Worm (Caenorhabditis elegans) whole organism, L3 larva: ENCODE measurements around the gene Y54G2A.36.

Experiments
- ZK546.5 ChIP-seq: sonication (generic microtip); optimal IDR thresholded peaks from 2 replicates; lab custom pipeline; 2017; ENCODE audit warnings: missing biosample characterization, missing genetic modification characterization
- aly-2 ChIP-seq: fragments of 150-350 bp; optimal IDR thresholded peaks from 2 replicates; lab custom pipeline; 2014; ENCODE audit warnings: missing biosample characterization, missing genetic modification characterization
- ama-1 ChIP-seq: fragments of 150-350 bp; optimal IDR thresholded peaks from 2 replicates; lab custom pipeline; 2018
- ceh-16 ChIP-seq: sonication (generic microtip); optimal IDR thresholded peaks from 2 replicates; lab custom pipeline; 2017; ENCODE audit warnings: missing biosample characterization, missing genetic modification characterization
- ceh-82 ChIP-seq: fragments of 150-350 bp; optimal IDR thresholded peaks from 2 replicates; lab custom pipeline; 2014; ENCODE audit warnings: missing biosample characterization, missing genetic modification characterization
- ceh-9 ChIP-seq: sonication (generic microtip); optimal IDR thresholded peaks from 2 replicates; lab custom pipeline; 2018; ENCODE audit warnings: missing biosample characterization, missing genetic modification characterization
- daf-12 ChIP-seq: fragments of 150-350 bp; optimal IDR thresholded peaks from 2 replicates; lab custom pipeline; 2014; ENCODE audit warnings: missing biosample characterization, missing genetic modification reagents, missing genetic modification characterization
- egl-27 ChIP-seq: sonication (generic microtip); optimal IDR thresholded peaks from 4 replicates; lab custom pipeline; 2017; ENCODE audit warnings: missing biosample characterization, missing genetic modification reagents, missing genetic modification characterization
- egl-5 ChIP-seq: fragments of 150-350 bp; optimal IDR thresholded peaks from 2 replicates; lab custom pipeline; 2017; ENCODE audit warnings: missing biosample characterization, missing genetic modification reagents, missing genetic modification characterization, inconsistent platforms
- elt-2 ChIP-seq: sonication (generic microtip); optimal IDR thresholded peaks from 2 replicates; lab custom pipeline; 2016; ENCODE audit warnings: missing genetic modification reagents, mild to moderate bottlenecking, missing genetic modification characterization, missing compliant biosample characterization
- eor-1 ChIP-seq, 2 experiments: fragments of 150-350 bp; optimal IDR thresholded peaks; 2 replicates each; lab custom pipeline; 2014 to 2018; ENCODE audit warnings: missing biosample characterization in 2 of 2, missing genetic modification characterization in 2 of 2
- fkh-2 ChIP-seq: fragments of 150-350 bp; optimal IDR thresholded peaks from 2 replicates; lab custom pipeline; 2014; ENCODE audit warnings: missing biosample characterization, missing genetic modification reagents, missing genetic modification characterization
- hmg-11 ChIP-seq: sonication (generic microtip); optimal IDR thresholded peaks from 2 replicates; lab custom pipeline; 2016; ENCODE audit warnings: missing genetic modification characterization, missing compliant biosample characterization
- jun-1 ChIP-seq: fragments of 150-350 bp; optimal IDR thresholded peaks from 2 replicates; lab custom pipeline; 2014; ENCODE audit warnings: missing biosample characterization, missing genetic modification reagents, missing genetic modification characterization
- lin-15B ChIP-seq: fragments of 150-350 bp; optimal IDR thresholded peaks from 2 replicates; lab custom pipeline; 2014; ENCODE audit warnings: missing biosample characterization, missing genetic modification characterization
- lin-39 ChIP-seq: fragments of 150-350 bp; optimal IDR thresholded peaks from 2 replicates; lab custom pipeline; 2018; ENCODE audit warnings: missing biosample characterization, missing genetic modification reagents, missing genetic modification characterization
- lsy-12 ChIP-seq: sonication (generic microtip); optimal IDR thresholded peaks from 2 replicates; lab custom pipeline; 2016; ENCODE audit warnings: mild to moderate bottlenecking, missing genetic modification characterization, missing compliant biosample characterization
- mdl-1 ChIP-seq: fragments of 150-350 bp; optimal IDR thresholded peaks from 2 replicates; lab custom pipeline; 2014; ENCODE audit warnings: missing biosample characterization, missing genetic modification characterization
- mml-1 ChIP-seq: fragments of 150-350 bp; sonication (generic microtip); optimal IDR thresholded peaks from 3 replicates; lab custom pipeline; 2014; ENCODE audit warnings: missing biosample characterization, missing genetic modification characterization
- nfya-1 ChIP-seq: sonication (generic microtip); optimal IDR thresholded peaks from 2 replicates; lab custom pipeline; 2017; ENCODE audit warnings: missing genetic modification characterization, mild to moderate bottlenecking, missing compliant biosample characterization, antibody characterized with exemption, moderate library complexity; ENCODE audit not compliant: insufficient read depth
- nhr-23 ChIP-seq: fragments of 150-350 bp; optimal IDR thresholded peaks from 2 replicates; lab custom pipeline; 2014; ENCODE audit warnings: missing biosample characterization, missing genetic modification reagents, missing genetic modification characterization
- nhr-237 ChIP-seq: fragments of 150-350 bp; optimal IDR thresholded peaks from 2 replicates; lab custom pipeline; 2014; ENCODE audit warnings: missing biosample characterization, missing genetic modification characterization
- nhr-25 ChIP-seq: sonication (generic microtip); optimal IDR thresholded peaks from 2 replicates; lab custom pipeline; 2017; ENCODE audit warnings: missing biosample characterization, missing genetic modification characterization
- nhr-76 ChIP-seq: fragments of 150-350 bp; sonication (generic microtip); optimal IDR thresholded peaks from 5 replicates; lab custom pipeline; 2014; ENCODE audit warnings: missing biosample characterization, missing genetic modification characterization
- pha-4 ChIP-seq: fragments of 150-350 bp; optimal IDR thresholded peaks from 2 replicates; lab custom pipeline; 2014; ENCODE audit warnings: missing biosample characterization, missing genetic modification reagents, missing genetic modification characterization
- sea-2 ChIP-seq: fragments of 150-350 bp; sonication (generic microtip); optimal IDR thresholded peaks from 4 replicates; lab custom pipeline; 2014; ENCODE audit warnings: missing biosample characterization, missing genetic modification reagents, missing genetic modification characterization
- skn-1 ChIP-seq: fragments of 150-350 bp; optimal IDR thresholded peaks from 2 replicates; lab custom pipeline; 2014; ENCODE audit warnings: missing biosample characterization, missing genetic modification characterization
- snpc-4 ChIP-seq: fragments of 150-350 bp; optimal IDR thresholded peaks from 2 replicates; lab custom pipeline; 2014; ENCODE audit warnings: missing biosample characterization, missing genetic modification characterization
- tbx-2 ChIP-seq: sonication (generic microtip); optimal IDR thresholded peaks from 2 replicates; lab custom pipeline; 2016; ENCODE audit warnings: mild to moderate bottlenecking, missing genetic modification characterization, missing compliant biosample characterization
- unc-39 ChIP-seq: sonication (generic microtip); optimal IDR thresholded peaks from 4 replicates; lab custom pipeline; 2017; ENCODE audit warnings: missing biosample characterization, missing genetic modification characterization
- ztf-4 ChIP-seq: fragments of 150-350 bp; optimal IDR thresholded peaks from 2 replicates; lab custom pipeline; 2014; ENCODE audit warnings: missing biosample characterization, missing genetic modification characterization

Gene Y54G2A.36

ce11 chrIV:2925591-2925990 is 28.1 kb downstream of the Y54G2A.36 start, which contains the start of gene ubc-13:
Gene ubc-13 (minus strand): TSS chrIV:2925691.
- no peak for TF ChIP-seq skn-1
- no peak for TF ChIP-seq fkh-2 (tag; lab: Kevin White, UChicago)
- TF ChIP-seq, all 47 proteins: peak for 0

DNA sequence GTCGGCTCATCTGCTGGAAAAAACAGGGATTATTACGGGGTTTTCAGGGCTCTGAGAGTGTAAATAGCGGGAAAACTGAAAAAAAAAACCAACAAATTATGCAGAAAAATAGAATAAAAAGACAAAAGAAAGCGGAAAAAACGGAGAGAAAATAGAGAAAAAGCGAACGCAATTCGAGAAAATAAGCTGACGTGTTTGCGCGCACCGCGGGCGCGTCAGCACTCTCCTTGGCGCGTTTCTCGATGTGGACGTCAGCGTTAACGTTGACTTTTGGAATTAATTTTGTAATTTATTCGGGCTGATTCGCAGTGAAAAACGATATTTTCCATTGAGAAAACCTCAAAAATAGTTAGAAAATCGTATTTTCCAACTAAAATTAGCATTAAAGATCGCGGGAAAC is 30.9 kb downstream of the Y54G2A.36 start, which contains the start of gene manf-1:
manf-1 (minus strand) TSS at position 13 of the 400 bp plus-strand sequence.
- TF ChIP-seq lsy-12 (peak; percentile 38), lin-15B (tag; lab: Kevin White, UChicago) (peak; percentile 80), nhr-237 (tag; lab: Kevin White, UChicago) (no peak), ceh-82 (no peak), nhr-23 (tag; lab: Kevin White, UChicago) (peak; percentile 52), ceh-9 (tag; lab: Kevin White, UChicago) (no peak), skn-1 (peak; percentile 48), unc-39 (no peak), aly-2 (tag; lab: Kevin White, UChicago) (no peak), pha-4 (tag; lab: Kevin White, UChicago) (peak; percentile 70), lin-39 (peak; percentile 70), jun-1 (tag; lab: Kevin White, UChicago) (peak; percentile 53), hmg-11 (peak; percentile 71), egl-5 (peak; percentile 23), egl-27 (tag; lab: Kevin White, UChicago) (no peak), nhr-25 (tag; lab: Kevin White, UChicago) (peak; percentile 59), elt-2 (tag; lab: Kevin White, UChicago) (peak; percentile 39), mml-1 (tag; lab: Kevin White, UChicago) (no peak), ztf-4 (tag; lab: Kevin White, UChicago) (no peak), tbx-2 (tag; lab: Kevin White, UChicago) (peak; percentile 39), nfya-1 (tag; lab: Kevin White, UChicago) (peak; percentile 79), snpc-4 (tag; lab: Kevin White, UChicago) (peak; percentile 62)

DNA sequence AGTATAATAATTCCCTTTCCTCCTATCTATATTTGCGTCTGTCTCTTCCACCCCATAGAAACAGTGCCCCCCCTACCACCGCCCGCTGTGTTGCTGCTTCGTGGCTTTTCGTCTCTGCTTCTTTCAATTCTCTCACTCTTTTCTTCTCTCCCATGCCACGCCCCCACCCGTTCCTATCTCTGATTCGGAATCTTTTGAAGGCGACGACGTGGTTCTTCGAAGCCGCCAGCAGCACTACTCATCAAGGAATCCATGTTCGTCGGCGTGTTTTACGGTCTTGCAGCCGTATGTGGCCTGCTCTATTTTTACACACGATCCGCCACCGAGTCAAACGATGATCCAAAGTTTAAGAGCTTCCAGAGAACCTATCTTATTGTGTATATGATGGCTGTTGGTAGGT is 33.7 kb downstream of the Y54G2A.36 start, which contains the start of gene samt-1:
samt-1 (plus strand) TSS at position 176 of the 400 bp plus-strand sequence.
- peak; percentile 41 for TF ChIP-seq elt-2 (tag; lab: Kevin White, UChicago)
- no peak for TF ChIP-seq ama-1
- TF ChIP-seq, all 47 proteins: peak for 1

DNA sequence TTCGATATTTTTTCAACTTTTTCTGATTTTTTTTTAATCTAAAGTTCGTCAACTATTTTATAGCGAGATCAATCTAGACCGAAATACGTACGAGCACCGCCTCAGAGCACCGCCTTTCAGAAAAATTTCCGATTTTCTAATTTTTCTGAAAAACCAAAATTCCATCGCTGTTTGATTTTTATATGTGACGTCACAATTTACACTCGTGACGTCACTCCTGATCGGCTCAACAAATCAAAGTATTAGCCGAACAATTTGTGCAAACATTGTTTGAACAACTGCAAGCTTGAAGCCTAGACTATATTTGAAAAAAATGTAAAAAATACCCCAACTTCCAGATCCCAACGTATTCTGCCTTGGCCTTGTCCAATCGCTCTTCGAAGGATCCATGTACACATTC is 37.7 kb downstream of the Y54G2A.36 start:
- TF ChIP-seq mdl-1 (tag; lab: Kevin White, UChicago), result no peak
- no peak for TF ChIP-seq ceh-16 (tag; lab: Kevin White, UChicago)
- TF ChIP-seq sea-2, result no peak
- TF ChIP-seq ama-1, result no peak
- TF ChIP-seq ZK546.5 (tag; lab: Kevin White, UChicago), result no peak
- TF ChIP-seq nhr-76 (tag; lab: Kevin White, UChicago), result no peak
- no peak for TF ChIP-seq ceh-82
- TF ChIP-seq daf-12 (tag; lab: Kevin White, UChicago), result no peak
- TF ChIP-seq eor-1 (tag; optimal IDR thresholded peaks at IDR 0.05; lab: Kevin White, UChicago), result no peak
- no peak for TF ChIP-seq lin-15B (tag; lab: Kevin White, UChicago)
- TF ChIP-seq elt-2 (tag; lab: Kevin White, UChicago), result no peak
- no peak for TF ChIP-seq hmg-11
